Fruit fly (Drosophila melanogaster) Kc167 (cell line): ENCODE measurements around the gene Gba1a.

Experiments
- Myc ChIP-seq: fragments of >200 bp; optimal IDR thresholded peaks from 2 replicates; lab custom pipeline; 2017; ENCODE audit warnings: missing external identifiers
- h ChIP-seq: fragments of >200 bp; optimal IDR thresholded peaks from 3 replicates; lab custom pipeline; 2018; ENCODE audit warnings: missing external identifiers

dm6 chr3R:23655501-23655900, 44.9 kb upstream of the Gba1a start:
- no peak for TF ChIP-seq Myc (lab: Kevin White, UChicago)
- TF ChIP-seq h (lab: Kevin White, UChicago) = no peak
